Worm (Caenorhabditis elegans) whole organism, L2 larva: ENCODE measurements around the gene W02A2.9.

Source experiments
- lsy-2 ChIP-seq, 2 experiments: fragments of 150-350 bp in 1 of 2; sonication (generic microtip) in 1 of 2; optimal IDR thresholded peaks; 2 replicates each; lab custom pipeline; 2014 to 2017; ENCODE audit warnings: missing biosample characterization in 2 of 2, missing genetic modification characterization in 2 of 2
- mbf-1 ChIP-seq: sonication (generic microtip); optimal IDR thresholded peaks from 2 replicates; lab custom pipeline; 2017; ENCODE audit warnings: missing biosample characterization, missing genetic modification characterization

- TF ChIP-seq lsy-2 (tag; optimal IDR thresholded peaks at IDR 0.05; lab: Kevin White, UChicago): peak in 1 of 2 experiments; percentile 35
- TF ChIP-seq mbf-1 (tag; lab: Kevin White, UChicago): no peak
Observed at ce11 chrIV:13383763-13384436, 36.4 kb downstream of the W02A2.9 start, which contains the start of gene rab-19.
